Worm (Caenorhabditis elegans): ENCODE measurements around the gene hum-10.

Gene hum-10

DNA sequence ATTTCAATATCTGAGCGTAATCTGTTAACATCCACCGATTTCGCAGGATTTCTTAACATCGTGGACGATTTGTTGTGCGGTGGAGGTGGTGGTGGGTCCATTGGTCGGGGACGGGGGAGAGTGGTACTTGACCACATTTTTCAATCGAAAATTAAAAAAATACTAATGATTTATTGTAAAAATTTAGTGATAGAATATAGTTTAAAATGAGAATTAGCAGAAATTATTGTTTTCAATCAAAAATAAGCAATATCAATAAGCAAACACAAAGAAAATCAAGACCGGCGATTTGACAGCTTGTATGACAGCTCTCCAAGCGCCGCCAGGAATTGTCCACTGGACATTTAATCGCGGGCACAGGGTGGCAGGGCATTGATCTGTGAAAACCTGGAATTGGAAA is at the start of gene hum-10:
hum-10 (minus strand) TSS at position 101 of the 400 bp plus-strand sequence.
- TF ChIP-seq unc-62 (GFP tag; optimal IDR thresholded peaks at IDR 0.05): no peak

DNA sequence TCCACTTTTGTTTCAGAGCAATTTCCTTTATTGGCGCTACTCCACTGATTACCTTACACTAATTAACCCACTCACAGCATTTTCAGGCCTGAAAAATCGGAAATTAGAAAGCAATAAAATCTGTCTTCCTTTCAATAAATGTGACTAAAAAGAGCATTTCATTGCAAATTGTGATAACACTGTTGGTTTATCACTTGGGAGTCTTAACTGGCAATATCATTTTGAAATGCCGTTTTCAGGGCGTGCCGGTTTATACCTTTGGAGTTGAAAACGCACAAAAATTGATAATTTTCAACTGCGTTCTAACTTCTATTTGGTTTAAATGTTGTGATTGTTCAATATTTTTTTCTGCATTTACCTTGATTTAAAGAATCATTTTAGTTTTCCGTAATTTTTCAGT is 40.2 kb upstream of the hum-10 start, which contains the start of gene R08E3.1:
R08E3.1 (plus strand) TSS at position 386 of the 400 bp plus-strand sequence.
- TF ChIP-seq unc-62 (GFP tag; optimal IDR thresholded peaks at IDR 0.05): no peak

DNA sequence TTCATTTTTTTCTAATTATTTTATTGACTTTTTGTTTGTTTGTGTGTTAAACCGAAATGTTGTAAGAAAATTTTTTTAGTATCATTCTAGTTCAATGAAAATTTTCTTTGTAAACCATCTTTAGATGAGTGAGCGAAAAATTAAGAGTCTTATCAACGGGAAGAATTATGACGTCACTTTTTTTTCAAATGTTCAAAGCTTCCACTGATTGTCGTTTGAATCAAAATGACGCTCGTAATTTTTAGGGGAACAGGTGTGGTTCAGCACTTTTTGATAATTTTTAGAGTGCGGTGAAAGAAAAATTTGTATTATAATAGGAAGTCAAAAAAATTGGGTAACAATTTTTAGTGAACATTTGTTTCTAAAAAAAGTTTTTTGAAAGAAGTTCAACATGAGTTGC is 39.5 kb upstream of the hum-10 start:
- TF ChIP-seq unc-62 (GFP tag; optimal IDR thresholded peaks at IDR 0.05): no peak

DNA sequence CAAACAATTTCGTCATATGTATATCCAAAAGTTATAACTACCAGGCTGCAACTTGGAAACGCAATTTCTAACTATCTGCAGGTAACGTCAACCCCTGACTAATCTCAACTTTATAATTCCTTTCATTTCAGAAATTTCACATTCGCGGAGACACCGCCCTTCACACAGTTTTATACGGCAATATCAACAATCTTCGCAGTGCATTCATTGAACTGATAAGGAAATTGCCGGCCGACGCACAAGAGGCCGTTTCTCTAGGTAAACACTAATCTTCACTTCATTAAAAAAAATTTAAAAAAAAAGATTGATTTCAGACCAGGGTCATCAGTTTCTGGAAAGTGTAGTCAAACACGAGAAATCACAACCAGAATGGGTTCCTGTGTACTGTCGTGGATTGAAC is 36.8 kb upstream of the hum-10 start:
- TF ChIP-seq unc-62 (GFP tag; optimal IDR thresholded peaks at IDR 0.05): no peak

DNA sequence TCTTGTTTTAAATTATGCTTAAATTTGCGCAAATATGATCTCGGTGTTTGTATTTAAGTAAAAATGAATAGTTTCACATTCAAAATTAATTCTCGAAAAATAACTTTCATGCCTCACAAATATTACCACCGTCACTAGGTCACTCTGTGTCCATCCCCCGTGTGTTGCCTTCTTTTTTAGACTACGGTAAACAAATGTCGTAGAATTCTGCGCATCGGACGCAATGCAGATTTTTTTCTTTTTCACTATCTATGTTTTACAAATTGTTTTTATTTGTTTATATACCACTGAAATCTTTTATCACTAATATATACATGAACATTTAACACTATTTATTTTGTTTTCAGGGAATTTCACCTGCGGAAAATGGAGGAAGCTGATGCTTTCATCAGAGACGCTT is 36.2 kb upstream of the hum-10 start, which contains the start of gene R08E3.3:
R08E3.3 (plus strand) TSS at position 342 of the 400 bp plus-strand sequence.
- no peak for TF ChIP-seq unc-62 (GFP tag; optimal IDR thresholded peaks at IDR 0.05)

DNA sequence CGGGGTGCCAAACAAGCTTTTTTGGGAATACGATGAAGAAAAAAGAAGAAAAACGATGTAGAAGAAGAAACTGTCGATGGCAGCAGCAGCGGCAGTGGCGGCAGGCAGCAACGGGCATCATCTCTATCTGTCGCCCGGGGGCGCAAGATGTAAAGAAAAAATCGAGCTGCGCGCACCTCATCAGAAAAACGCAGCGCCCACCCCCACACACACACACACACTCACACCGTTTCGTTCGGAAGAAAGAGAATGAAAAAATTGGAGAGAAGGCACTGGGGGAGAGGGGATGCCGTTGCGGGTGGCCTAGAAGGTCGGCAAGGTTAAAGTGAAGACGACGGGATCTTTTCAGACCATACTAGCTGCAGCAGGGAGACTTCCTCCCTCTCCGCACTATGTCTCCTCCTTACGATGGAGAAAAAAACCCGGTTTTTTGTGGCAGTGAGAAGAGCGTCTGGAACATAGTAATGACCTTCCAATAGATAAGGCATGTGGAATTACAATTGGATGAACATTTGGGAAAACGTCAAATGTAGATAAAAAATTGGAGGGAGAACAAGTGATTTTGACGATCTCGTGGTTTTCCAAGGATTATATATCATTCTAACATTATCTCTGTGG is 31.1 kb upstream of the hum-10 start:
- TF ChIP-seq unc-62 (GFP tag; optimal IDR thresholded peaks at IDR 0.05): no peak

DNA sequence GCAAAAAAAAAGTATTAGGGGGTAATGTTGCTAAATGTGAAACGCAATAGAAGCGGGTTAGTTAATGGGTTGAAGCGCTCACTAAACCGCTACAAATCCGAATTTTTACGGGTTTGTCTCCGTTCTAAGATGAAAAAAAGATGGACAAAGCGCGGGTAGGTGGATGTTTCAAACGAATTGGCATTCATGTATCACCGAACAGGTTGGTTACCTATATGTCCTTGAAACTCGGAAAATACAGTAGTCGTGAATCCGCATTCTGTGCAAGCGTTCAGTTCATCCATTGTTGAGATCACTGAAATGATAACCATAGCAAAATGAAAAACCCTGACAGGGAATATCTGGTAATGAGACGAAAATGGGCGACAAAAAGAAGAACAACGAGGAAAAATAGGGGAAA is 29.1 kb upstream of the hum-10 start, which contains the start of gene ztf-16:
ztf-16 (minus strand) TSS at position 299 of the 400 bp plus-strand sequence.
- no peak for TF ChIP-seq unc-62 (GFP tag; optimal IDR thresholded peaks at IDR 0.05)

DNA sequence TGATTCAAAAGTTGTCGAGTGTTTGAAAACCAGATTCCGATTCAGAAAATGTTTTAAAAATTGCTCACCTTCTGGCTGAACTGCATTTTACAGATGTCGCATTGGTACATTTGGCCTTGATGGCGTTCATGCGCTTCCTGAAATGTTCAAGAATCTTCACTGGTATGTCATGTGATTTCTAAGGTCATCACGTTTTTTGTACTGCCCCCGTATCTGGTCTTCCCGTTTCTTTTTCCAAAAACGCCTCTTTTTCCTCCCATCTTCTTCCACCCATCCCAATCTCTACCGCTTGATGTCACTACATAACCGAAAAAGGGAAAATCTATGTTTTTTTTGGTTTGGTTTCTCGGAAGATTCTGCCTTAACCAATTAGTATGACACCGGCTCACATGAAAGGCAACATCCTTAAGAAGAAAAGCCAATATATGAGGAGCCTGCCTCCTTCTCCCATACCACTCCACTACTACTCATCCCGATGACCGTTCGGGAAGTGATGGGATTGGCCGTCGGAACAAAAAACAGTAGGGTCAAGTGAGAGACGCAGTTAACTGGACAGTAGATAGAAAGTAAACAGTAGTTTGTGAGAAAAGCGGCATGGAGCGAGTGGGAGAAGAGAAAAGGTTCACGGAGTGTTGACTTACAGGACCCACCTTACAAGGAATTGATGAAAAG is 27.8 kb upstream of the hum-10 start:
- TF ChIP-seq unc-62 (GFP tag; optimal IDR thresholded peaks at IDR 0.05): no peak

DNA sequence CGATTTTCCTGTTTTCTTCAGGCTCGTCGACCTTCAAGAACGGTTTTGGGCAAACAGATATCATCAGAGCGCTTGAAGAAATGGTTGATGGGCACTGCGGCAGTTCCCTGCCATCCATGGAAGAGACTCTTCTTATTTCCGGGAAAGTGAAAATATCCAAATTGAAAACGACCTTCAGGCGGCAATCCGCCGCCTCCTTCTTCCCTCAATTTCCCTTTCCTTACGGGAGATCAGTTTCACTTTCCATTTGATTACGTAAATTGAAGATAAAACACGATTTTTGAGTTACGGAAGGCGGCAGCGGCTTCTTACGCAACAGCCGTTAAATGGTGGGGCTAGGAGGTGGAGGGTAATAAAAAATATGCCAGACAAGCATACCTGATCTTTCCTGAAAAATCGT is 27.1 kb upstream of the hum-10 start:
- no peak for TF ChIP-seq unc-62 (GFP tag; optimal IDR thresholded peaks at IDR 0.05)

DNA sequence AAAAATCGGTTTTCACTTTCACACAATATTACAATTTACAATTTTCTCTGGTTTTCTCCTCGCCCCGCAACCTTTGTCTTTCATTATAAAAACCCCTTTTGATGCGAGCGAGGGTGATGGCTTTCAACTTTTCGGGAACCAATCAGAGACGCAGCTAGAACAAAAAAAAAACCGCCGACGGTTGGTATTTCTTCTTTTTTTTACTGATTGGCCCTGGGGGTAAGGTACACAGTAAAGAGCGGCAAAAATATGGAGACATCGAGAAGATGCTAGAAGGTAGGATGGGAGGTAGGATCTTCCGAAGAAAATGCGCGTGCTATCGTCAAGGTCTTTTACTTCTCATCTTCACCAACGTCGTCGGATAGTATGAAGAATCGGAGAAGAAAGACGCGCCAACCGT is 26.6 kb upstream of the hum-10 start:
- no peak for TF ChIP-seq unc-62 (GFP tag; optimal IDR thresholded peaks at IDR 0.05)

DNA sequence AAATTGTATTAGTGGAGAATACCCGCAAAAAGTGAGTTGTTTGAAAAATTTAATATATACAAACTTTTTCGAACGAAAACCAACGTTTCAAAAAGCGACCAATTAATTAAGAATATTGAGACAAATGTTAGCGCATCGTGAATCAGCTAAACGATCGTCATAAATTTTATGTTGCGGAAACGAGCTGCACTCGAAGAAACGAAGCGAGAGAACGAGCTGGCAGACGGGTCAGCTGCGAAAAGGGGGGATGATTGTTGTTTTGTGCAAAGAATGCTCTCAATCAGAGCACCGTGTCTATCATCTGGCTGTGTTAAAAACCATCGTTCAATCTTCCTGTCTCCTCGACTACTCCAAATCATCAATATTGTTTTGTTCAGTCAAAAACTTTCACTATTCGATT is 21.8 kb upstream of the hum-10 start:
- no peak for TF ChIP-seq unc-62 (GFP tag; optimal IDR thresholded peaks at IDR 0.05)

DNA sequence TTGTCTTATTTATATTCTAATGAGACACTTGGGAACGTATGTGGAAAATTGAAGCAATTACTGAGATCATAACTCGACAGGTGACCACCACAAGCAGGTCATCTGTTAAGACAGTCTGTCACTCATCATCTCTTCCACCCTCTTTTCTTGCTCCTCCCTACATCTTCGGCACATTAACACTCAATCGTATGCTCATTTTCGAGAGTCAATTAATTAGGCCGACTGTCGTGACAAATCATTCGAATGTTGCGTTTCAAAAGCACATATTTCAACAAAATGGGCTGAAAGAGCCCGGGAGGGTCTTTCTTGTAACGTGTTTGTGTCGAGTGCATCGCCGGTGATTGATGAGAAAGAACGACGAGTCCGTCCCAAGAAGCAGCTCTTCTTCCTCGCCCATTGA is 20.2 kb upstream of the hum-10 start:
- no peak for TF ChIP-seq unc-62 (GFP tag; optimal IDR thresholded peaks at IDR 0.05)

DNA sequence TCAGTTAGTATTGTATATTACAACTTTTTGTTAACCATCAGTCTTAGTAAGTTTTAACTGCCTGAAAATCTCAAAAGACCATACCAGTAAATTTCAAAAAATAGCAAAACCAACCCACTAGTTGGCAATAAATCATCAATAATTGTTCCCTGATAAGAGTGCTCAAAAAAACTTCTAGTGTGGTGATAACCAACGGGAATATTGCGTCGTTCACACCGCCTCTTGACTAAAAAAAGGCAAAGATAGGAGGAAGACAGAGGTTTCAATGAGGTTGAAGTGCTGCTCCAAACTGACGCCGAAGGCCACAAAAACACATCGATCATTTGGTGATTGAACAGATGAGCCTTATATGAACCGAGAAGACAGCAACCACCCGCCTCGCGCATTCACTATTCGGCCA is 18.8 kb upstream of the hum-10 start:
- no peak for TF ChIP-seq unc-62 (GFP tag; optimal IDR thresholded peaks at IDR 0.05)

DNA sequence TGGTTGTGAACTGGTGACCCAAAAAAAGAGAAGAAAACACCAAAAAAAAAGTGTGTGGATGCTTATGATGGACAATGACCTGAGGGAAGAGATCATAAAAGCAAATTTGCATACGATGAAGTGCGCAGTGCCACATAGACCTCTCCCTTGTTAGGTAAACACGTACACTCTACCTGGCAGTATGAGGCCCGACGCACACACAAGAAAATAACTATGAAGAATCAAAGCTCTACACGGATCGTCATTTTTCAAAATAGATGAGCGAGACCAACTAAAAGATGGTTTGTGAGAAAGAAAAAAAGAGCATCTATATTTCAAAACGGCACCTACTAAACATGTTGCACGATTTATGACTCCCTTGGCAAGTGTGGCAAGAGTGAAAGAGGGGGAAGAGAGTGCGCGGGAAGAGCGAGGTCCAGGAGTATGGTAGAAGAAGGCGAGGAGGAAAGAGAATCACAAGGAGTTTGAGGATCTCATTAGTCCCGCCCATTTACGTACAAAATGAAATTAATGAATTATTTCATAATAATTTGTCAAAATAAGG is 18.1 kb upstream of the hum-10 start, which contains the start of gene mig-13:
mig-13 (minus strand) TSS at position 51 of the 544 bp plus-strand sequence.
- no peak for TF ChIP-seq unc-62 (GFP tag; optimal IDR thresholded peaks at IDR 0.05)

DNA sequence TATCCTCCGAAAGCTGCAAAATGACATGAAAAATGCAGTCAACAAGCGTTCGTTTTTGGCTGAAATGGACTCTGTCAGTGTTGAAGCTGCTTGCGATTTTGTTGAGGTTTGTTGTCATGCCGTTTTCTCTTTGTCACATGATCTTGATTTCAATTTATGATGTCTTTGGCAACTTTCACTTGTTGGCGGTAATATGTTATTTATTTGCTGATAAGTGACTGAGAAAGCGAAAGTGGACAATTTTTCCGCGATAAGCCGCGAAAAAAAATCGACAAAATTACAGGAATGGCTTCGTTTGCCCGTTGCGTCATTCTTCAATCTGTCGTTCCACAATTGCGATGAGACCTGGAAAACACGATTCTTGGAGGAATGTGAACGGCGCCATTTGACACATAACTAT is 13.2 kb upstream of the hum-10 start:
- TF ChIP-seq unc-62 (GFP tag; optimal IDR thresholded peaks at IDR 0.05): no peak

DNA sequence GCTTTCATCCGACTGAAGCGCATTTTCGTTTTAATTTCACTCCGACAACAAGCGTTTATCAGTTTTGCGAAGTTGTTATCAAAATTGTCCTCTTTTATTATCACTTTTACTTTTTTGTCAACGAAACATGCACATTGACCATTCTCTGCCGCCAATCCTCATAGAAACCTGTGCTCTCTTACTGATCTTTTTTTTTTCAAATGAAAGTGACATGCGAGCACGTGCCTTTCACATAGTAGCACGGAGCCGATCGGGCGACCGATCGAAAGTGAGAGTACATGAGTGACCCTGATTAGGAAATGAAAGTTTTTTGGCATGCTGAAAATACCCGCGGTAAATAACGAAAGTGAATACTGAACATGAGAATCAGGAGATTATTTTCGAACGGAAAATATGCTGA is 12.0 kb upstream of the hum-10 start:
- TF ChIP-seq unc-62 (GFP tag; optimal IDR thresholded peaks at IDR 0.05): no peak

DNA sequence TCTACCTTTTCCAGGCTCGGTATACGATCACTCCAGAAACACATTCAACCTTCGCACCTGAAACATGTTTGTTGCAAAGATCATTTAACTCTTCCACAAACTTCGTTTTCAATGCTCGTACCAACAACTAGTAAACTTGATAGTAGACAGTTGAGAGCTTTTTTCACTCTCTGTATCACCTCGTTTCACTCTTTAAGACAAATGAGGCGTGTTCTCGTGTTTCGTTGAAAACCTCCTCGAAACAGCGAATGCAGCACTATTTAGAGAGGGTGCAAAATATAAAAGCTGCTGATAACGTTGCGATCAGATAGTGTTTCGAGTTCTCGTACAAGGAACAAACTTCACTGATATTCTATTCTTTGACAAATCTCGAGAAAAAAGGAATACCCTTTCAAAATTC is 10.9 kb upstream of the hum-10 start, which contains the start of gene F43C9.1:
F43C9.1 (plus strand) TSS at position 301 of the 400 bp plus-strand sequence.
- TF ChIP-seq unc-62 (GFP tag; optimal IDR thresholded peaks at IDR 0.05): no peak

Data from whole organism, dauer.